Worm (Caenorhabditis elegans): ENCODE measurements around the gene B0228.1.

Gene B0228.1

DNA sequence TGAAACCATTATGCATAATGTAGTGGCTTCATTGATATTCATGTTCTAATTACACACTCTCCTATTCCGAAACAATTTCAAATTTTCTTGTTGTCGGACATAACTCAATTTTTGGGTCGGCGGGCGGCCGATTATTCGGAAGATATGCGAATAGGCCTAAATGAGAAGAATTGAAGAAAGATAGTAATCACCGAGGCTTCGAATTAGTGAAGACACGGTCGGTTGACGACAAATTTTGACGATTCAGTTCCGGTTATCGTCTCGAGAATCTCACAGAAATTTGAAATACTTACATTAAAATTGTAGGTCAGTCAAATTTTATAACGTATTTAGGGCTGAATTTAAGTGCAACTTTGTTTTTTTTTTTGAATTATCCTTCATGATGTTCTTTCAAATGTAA lies 48.0 kb downstream of the B0228.1 start (continued):
- TF ChIP-seq nhr-77 (tag; optimal IDR thresholded peaks at IDR 0.05) (no peak), mab-9 (GFP tag; IDR thresholded peaks at IDR 0.05) (no peak), tlp-1 (tag; optimal IDR thresholded peaks at IDR 0.05) (peak; percentile 1), aly-2 (tag; optimal IDR thresholded peaks at IDR 0.05) (no peak), efl-1 (optimal IDR thresholded peaks at IDR 0.05) (no peak), efl-1 (GFP tag; optimal IDR thresholded peaks at IDR 0.05 in 1 of 2) (no peak), skn-1 (tag; optimal IDR thresholded peaks at IDR 0.05) (no peak), elt-2 (tag; optimal IDR thresholded peaks at IDR 0.05) (no peak)

DNA sequence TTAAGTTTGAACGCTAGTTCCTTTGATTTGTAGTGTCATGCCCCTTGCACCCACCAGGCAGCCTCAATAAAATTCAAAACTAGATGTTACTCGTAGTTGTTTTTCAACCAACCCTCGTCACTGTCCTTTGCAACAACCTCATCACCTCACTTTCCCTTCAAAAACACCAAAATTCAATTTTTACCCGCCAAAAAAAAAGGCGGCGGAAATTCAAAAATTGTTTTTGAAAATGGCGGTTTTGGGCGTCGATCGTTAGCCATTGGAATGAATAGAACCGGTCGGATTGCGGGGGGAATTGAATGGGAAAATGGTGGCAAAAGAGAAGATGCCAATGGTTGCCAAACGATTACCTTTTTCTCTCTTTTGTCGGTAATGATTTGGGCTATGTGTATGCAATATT lies 50.9 kb downstream of the B0228.1 start:
- peak; percentile 17 to 50 (median 40) for TF ChIP-seq dpl-1 (GFP tag; optimal IDR thresholded peaks at IDR 0.05)
- no peak for TF ChIP-seq swsn-7 (tag; optimal IDR thresholded peaks at IDR 0.05)
- TF ChIP-seq nhr-85 (tag) = peak; percentile 18
- TF ChIP-seq ama-1 (optimal IDR thresholded peaks at IDR 0.05) = no peak
- peak; percentile 17 for TF ChIP-seq lin-14 (GFP tag; optimal IDR thresholded peaks at IDR 0.05)
- TF ChIP-seq alr-1 (tag; optimal IDR thresholded peaks at IDR 0.05; ENCODE audit: borderline replicate concordance) = no peak
- TF ChIP-seq fkh-10 (GFP tag; optimal IDR thresholded peaks at IDR 0.05) = no peak
- peak in 1 of 2 experiments; percentile 63 for TF ChIP-seq lin-35 (GFP tag; optimal IDR thresholded peaks at IDR 0.05)
- peak; percentile 53 for TF ChIP-seq blmp-1 (tag; optimal IDR thresholded peaks at IDR 0.05)
- no peak for TF ChIP-seq vab-15 (tag; optimal IDR thresholded peaks at IDR 0.05)
- TF ChIP-seq ceh-90 (tag; optimal IDR thresholded peaks at IDR 0.05) = no peak
- TF ChIP-seq nhr-84 (tag; optimal IDR thresholded peaks at IDR 0.05) = no peak
- no peak for TF ChIP-seq pqm-1 (tag; optimal IDR thresholded peaks at IDR 0.05)
- no peak for TF ChIP-seq fkh-4 (tag; optimal IDR thresholded peaks at IDR 0.05; ENCODE audit: borderline replicate concordance)
- TF ChIP-seq ceh-82 (tag; optimal IDR thresholded peaks at IDR 0.05) = no peak
- TF ChIP-seq mef-2 (tag; optimal IDR thresholded peaks at IDR 0.05) = no peak
- TF ChIP-seq aha-1 (tag; optimal IDR thresholded peaks at IDR 0.05) = no peak
- TF ChIP-seq fkh-8 (tag; optimal IDR thresholded peaks at IDR 0.05) = no peak
- peak in 1 of 2 experiments; percentile 11 for TF ChIP-seq efl-1 (optimal IDR thresholded peaks at IDR 0.05)
- peak; percentile 46 to 94 for TF ChIP-seq efl-1 (GFP tag; optimal IDR thresholded peaks at IDR 0.05 in 1 of 2)
